Worm (Caenorhabditis elegans) whole organism, mixed stage, embryonic: ENCODE data around the gene C34C12.9.

Source experiments
- ceh-83 ChIP-seq: fragments of 200-800 bp; sonication (Bioruptor generic); optimal IDR thresholded peaks from 2 replicates; lab custom pipeline; 2018; ENCODE audit warnings: mild to moderate bottlenecking, missing genetic modification characterization, missing compliant biosample characterization
- ces-1 ChIP-seq: fragments of 150-350 bp; optimal IDR thresholded peaks from 2 replicates; lab custom pipeline; 2014; ENCODE audit warnings: missing biosample characterization, missing genetic modification reagents, missing genetic modification characterization
- lsy-2 ChIP-seq: fragments of 150-350 bp; optimal IDR thresholded peaks from 2 replicates; lab custom pipeline; 2014; ENCODE audit warnings: missing biosample characterization, missing genetic modification characterization
- mab-5 ChIP-seq: fragments of 150-350 bp; optimal IDR thresholded peaks from 2 replicates; lab custom pipeline; 2014; ENCODE audit warnings: missing biosample characterization, missing genetic modification characterization
- nhr-237 ChIP-seq: fragments of 150-350 bp; optimal IDR thresholded peaks from 2 replicates; lab custom pipeline; 2014; ENCODE audit warnings: missing biosample characterization, missing genetic modification characterization

DNA sequence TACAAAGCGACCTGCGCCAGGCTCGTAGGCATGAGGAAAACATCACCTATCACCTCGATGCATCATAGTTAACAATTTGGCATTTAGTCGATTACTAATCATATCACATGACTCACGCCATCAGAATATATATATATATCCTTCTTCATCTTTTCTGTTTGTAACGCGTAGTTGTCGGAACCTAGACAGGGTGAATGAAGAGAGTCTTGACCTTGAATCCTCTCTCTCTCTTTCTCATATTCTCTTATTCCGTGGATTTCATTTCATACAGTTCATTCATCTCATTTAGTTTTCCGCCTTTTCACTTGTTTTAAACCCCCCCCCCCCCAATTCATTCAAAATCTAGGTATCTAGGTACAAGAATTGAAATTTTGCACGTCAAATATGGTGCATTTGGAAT, 4.9 kb upstream of the C34C12.9 start:
- no peak for TF ChIP-seq lsy-2 (tag; lab: Kevin White, UChicago)
- no peak for TF ChIP-seq ceh-83 (GFP tag; lab: Kevin White, UChicago)
- TF ChIP-seq ces-1 (GFP tag; lab: Kevin White, UChicago) = no peak
- TF ChIP-seq mab-5 = no peak
- TF ChIP-seq nhr-237 (tag; lab: Kevin White, UChicago) = no peak
